Worm (Caenorhabditis elegans): Measurements from ENCODE around the gene npr-35.

- TF ChIP-seq nhr-11 (tag; optimal IDR thresholded peaks at IDR 0.05): no peak
- TF ChIP-seq fos-1 (tag; optimal IDR thresholded peaks at IDR 0.05): no peak
- no peak for TF ChIP-seq unc-39 (tag; optimal IDR thresholded peaks at IDR 0.05)
- TF ChIP-seq elt-1 (tag; optimal IDR thresholded peaks at IDR 0.05): no peak
- no peak for TF ChIP-seq F13H6.1 (tag; optimal IDR thresholded peaks at IDR 0.05)
- no peak for TF ChIP-seq R02D3.7 (tag; optimal IDR thresholded peaks at IDR 0.05)
- no peak for TF ChIP-seq C34F6.9 (tag; optimal IDR thresholded peaks at IDR 0.05)
- no peak for TF ChIP-seq ceh-82 (tag; optimal IDR thresholded peaks at IDR 0.05)
- TF ChIP-seq ztf-11 (tag; optimal IDR thresholded peaks at IDR 0.05): no peak
- TF ChIP-seq snpc-4 (tag; optimal IDR thresholded peaks at IDR 0.05): no peak
- no peak for TF ChIP-seq ztf-4 (tag; optimal IDR thresholded peaks at IDR 0.05)
- no peak for TF ChIP-seq ama-1 (optimal IDR thresholded peaks at IDR 0.05)
These were observed 51.1 kb downstream of the npr-35 start, which contains the start of gene ntp-1 for ce11 chrIV:7794709-7795108.

All from whole organism, L2 larva.